Worm (Caenorhabditis elegans): ENCODE measurements around the gene pqn-84.

The pqn-84 gene

ce11 chrIII:11740868-11741267 lies 40.8 kb downstream of the pqn-84 start:
- TF ChIP-seq lin-14 (GFP tag; optimal IDR thresholded peaks at IDR 0.05), result peak; percentile 43
- peak; percentile 4 for TF ChIP-seq xbp-1 (tag; optimal IDR thresholded peaks at IDR 0.05)
- no peak for TF ChIP-seq mdl-1 (tag; optimal IDR thresholded peaks at IDR 0.05)
- TF ChIP-seq blmp-1 (tag; optimal IDR thresholded peaks at IDR 0.05), result peak; percentile 13

DNA sequence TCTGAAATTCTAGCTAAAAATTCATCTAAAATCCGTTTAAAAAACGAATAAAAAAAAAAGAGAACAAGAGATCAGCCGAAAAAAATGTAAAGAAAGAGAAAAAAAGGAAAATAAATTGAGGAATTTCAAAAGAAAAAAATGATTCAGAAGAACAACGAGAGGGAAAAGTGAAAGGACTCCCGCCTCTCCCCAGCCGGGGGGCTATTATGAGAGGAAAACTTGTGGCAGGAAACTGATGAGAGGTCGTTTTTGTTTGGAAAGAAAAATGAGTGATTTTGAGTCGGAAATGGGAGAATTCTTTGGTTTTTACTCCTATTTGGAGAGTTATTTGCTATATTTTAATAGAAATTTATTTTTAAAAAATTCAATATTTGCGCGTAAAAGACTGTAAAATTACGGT lies 42.1 kb downstream of the pqn-84 start:
- TF ChIP-seq nhr-85 (tag), result peak; percentile 54
- no peak for TF ChIP-seq snu-23 (GFP tag; optimal IDR thresholded peaks at IDR 0.05)
- TF ChIP-seq ztf-4 (tag; optimal IDR thresholded peaks at IDR 0.05), result no peak
- no peak for TF ChIP-seq hlh-4 (tag; optimal IDR thresholded peaks at IDR 0.05)
- TF ChIP-seq blmp-1 (tag; optimal IDR thresholded peaks at IDR 0.05), result peak; percentile 89
- no peak for TF ChIP-seq lin-35 (GFP tag; optimal IDR thresholded peaks at IDR 0.05)
- TF ChIP-seq C04F5.9 (tag; optimal IDR thresholded peaks at IDR 0.05), result no peak
- no peak for TF ChIP-seq ztf-11 (tag; optimal IDR thresholded peaks at IDR 0.05)
- peak; percentile 38 for TF ChIP-seq lin-14 (GFP tag; optimal IDR thresholded peaks at IDR 0.05)
- no peak for TF ChIP-seq nhr-20 (tag; optimal IDR thresholded peaks at IDR 0.05)
- TF ChIP-seq fkh-4 (tag; optimal IDR thresholded peaks at IDR 0.05; ENCODE audit: borderline replicate concordance), result no peak
- TF ChIP-seq nhr-12 (tag; optimal IDR thresholded peaks at IDR 0.05), result no peak
- TF ChIP-seq ceh-8 (GFP tag; optimal IDR thresholded peaks at IDR 0.05), result no peak
- no peak for TF ChIP-seq lsy-2 (tag; optimal IDR thresholded peaks at IDR 0.05)
- TF ChIP-seq nhr-47 (tag; optimal IDR thresholded peaks at IDR 0.05), result no peak
- TF ChIP-seq skn-1 (tag; optimal IDR thresholded peaks at IDR 0.05), result no peak

DNA sequence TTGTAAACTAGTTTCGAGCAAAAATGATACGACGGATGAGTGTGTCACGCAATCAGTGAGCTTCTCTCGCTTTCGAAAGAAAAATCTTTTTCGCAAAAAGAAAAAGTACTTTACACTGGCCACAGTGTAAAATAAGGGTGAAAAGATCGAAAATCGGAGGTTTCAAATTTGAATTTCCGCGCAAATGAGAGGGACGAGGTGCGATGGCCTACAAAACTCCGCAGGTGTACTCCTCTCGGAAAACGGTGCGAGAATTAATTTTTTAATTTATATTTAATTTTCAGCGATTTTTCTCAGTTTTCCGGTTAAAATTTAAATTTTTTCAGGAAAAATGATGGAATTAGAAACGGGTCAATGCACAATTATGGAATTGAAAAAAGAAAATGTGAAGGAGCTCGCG lies 46.7 kb downstream of the pqn-84 start, which contains the start of gene mrt-2:
TSS of gene mrt-2 (plus strand) at position 49 of the 400 bp plus-strand sequence.
- TF ChIP-seq elt-3 (tag; optimal IDR thresholded peaks at IDR 0.05), result peak in 2 of 6 experiments; percentile 46 to 60
- TF ChIP-seq unc-86 (tag; optimal IDR thresholded peaks at IDR 0.05), result peak; percentile 79
- no peak for TF ChIP-seq pqm-1 (tag; optimal IDR thresholded peaks at IDR 0.05)
- TF ChIP-seq tlp-1 (tag; optimal IDR thresholded peaks at IDR 0.05), result no peak
- TF ChIP-seq blmp-1 (tag; optimal IDR thresholded peaks at IDR 0.05), result peak; percentile 69
- peak; percentile 37 for TF ChIP-seq snpc-4 (tag; optimal IDR thresholded peaks at IDR 0.05)
- no peak for TF ChIP-seq nhr-12 (tag; optimal IDR thresholded peaks at IDR 0.05)
- TF ChIP-seq skn-1 (tag; optimal IDR thresholded peaks at IDR 0.05), result peak; percentile 78
- peak; percentile 23 for TF ChIP-seq fkh-10 (GFP tag; optimal IDR thresholded peaks at IDR 0.05)
- TF ChIP-seq lin-39 (tag; optimal IDR thresholded peaks at IDR 0.05), result peak; percentile 87
- peak; percentile 82 for TF ChIP-seq grh-1 (GFP tag; IDR thresholded peaks at IDR 0.05)
- no peak for TF ChIP-seq egl-27 (tag; optimal IDR thresholded peaks at IDR 0.05)
- no peak for TF ChIP-seq lir-3 (tag; optimal IDR thresholded peaks at IDR 0.05; ENCODE audit: poor library complexity)
- TF ChIP-seq ceh-63 (GFP tag; optimal IDR thresholded peaks at IDR 0.05), result peak; percentile 6
- TF ChIP-seq aha-1 (tag; optimal IDR thresholded peaks at IDR 0.05), result no peak
- TF ChIP-seq pax-3 (tag; optimal IDR thresholded peaks at IDR 0.05), result peak; percentile 95
- TF ChIP-seq lsy-2 (tag; optimal IDR thresholded peaks at IDR 0.05), result peak; percentile 86 to 88
- TF ChIP-seq egl-13 (tag; optimal IDR thresholded peaks at IDR 0.05), result peak; percentile 97
- peak; percentile 90 for TF ChIP-seq Y116A8C.19 (tag; optimal IDR thresholded peaks at IDR 0.05; ENCODE audit: borderline replicate concordance)
- TF ChIP-seq hpl-2 (GFP tag; optimal IDR thresholded peaks at IDR 0.05), result no peak
- TF ChIP-seq unc-30 (tag; optimal IDR thresholded peaks at IDR 0.05), result no peak
- peak; percentile 90 for TF ChIP-seq unc-98 (GFP tag; IDR thresholded peaks at IDR 0.05)
- no peak for TF ChIP-seq zag-1 (tag; optimal IDR thresholded peaks at IDR 0.05)
- TF ChIP-seq mef-2 (tag; optimal IDR thresholded peaks at IDR 0.05), result no peak
- TF ChIP-seq swsn-7 (tag; optimal IDR thresholded peaks at IDR 0.05), result peak; percentile 84
- no peak for TF ChIP-seq nhr-11 (tag; optimal IDR thresholded peaks at IDR 0.05)
- TF ChIP-seq ama-1 (optimal IDR thresholded peaks at IDR 0.05), result no peak
- TF ChIP-seq zip-4 (GFP tag; optimal IDR thresholded peaks at IDR 0.05), result peak; percentile 39
- no peak for TF ChIP-seq hlh-17 (GFP tag; optimal IDR thresholded peaks at IDR 0.05; ENCODE audit: borderline replicate concordance)
- peak; percentile 95 for TF ChIP-seq nhr-47 (tag; optimal IDR thresholded peaks at IDR 0.05)
- no peak for TF ChIP-seq ces-1 (GFP tag; optimal IDR thresholded peaks at IDR 0.05)
- peak; percentile 95 for TF ChIP-seq dsc-1 (tag; optimal IDR thresholded peaks at IDR 0.05)
- TF ChIP-seq fkh-8 (tag; optimal IDR thresholded peaks at IDR 0.05), result peak; percentile 80
- peak; percentile 97 to 98 for TF ChIP-seq lin-35 (GFP tag; optimal IDR thresholded peaks at IDR 0.05)
- TF ChIP-seq fkh-4 (tag; optimal IDR thresholded peaks at IDR 0.05; ENCODE audit: borderline replicate concordance), result peak; percentile 98
- TF ChIP-seq ztf-4 (tag; optimal IDR thresholded peaks at IDR 0.05), result no peak
- TF ChIP-seq efl-1 (optimal IDR thresholded peaks at IDR 0.05), result peak; percentile 95 to 97
- peak; percentile 97 to 100 for TF ChIP-seq efl-1 (GFP tag; optimal IDR thresholded peaks at IDR 0.05 in 1 of 2)
- TF ChIP-seq unc-130 (tag; optimal IDR thresholded peaks at IDR 0.05), result peak; percentile 76
- TF ChIP-seq snu-23 (GFP tag; optimal IDR thresholded peaks at IDR 0.05), result peak; percentile 89

All from whole organism, L1 larva.